Fruit fly (Drosophila melanogaster) whole organism, embryonic: ENCODE data around the gene CG14082.
A peak's percentile ranks its signal among the peaks of the same experiment; 100 is the strongest.

ENCODE experiments used
- Asciz ChIP-seq: fragments of 200-800 bp; sonication (Bioruptor generic); optimal IDR thresholded peaks from 2 replicates; lab custom pipeline; 2017; ENCODE audit warnings: missing biosample characterization, mild to moderate bottlenecking, missing genetic modification characterization, missing genetic modification reagents
- Awh ChIP-seq: fragments of 200-800 bp; sonication (Bioruptor generic); IDR thresholded peaks from 2 replicates; pipeline ENCODE4, ENCODE4 v1.3.6; 2022; ENCODE audit warnings: missing biosample characterization, missing genetic modification characterization
- Bdp1 ChIP-seq: fragments of 200-800 bp; sonication (Bioruptor generic); optimal IDR thresholded peaks from 3 replicates; lab custom pipeline; 2016; ENCODE audit warnings: missing biosample characterization, missing genetic modification characterization
- Blimp-1 ChIP-seq: fragments of 200-800 bp; sonication (Bioruptor generic); optimal IDR thresholded peaks from 3 replicates; lab custom pipeline; 2018; ENCODE audit warnings: missing biosample characterization, missing genetic modification characterization, mild to moderate bottlenecking, moderate library complexity, missing genetic modification reagents
- CG10979 ChIP-seq: fragments of 200-800 bp; sonication (Bioruptor generic); optimal IDR thresholded peaks from 2 replicates; lab custom pipeline; 2018; ENCODE audit warnings: missing biosample characterization, mild to moderate bottlenecking, missing genetic modification characterization, moderate library complexity
- CG14441 ChIP-seq: fragments of 200-800 bp; sonication (Bioruptor generic); IDR thresholded peaks from 2 replicates; pipeline ENCODE4 v1.3.6; 2022; ENCODE audit warnings: missing biosample characterization, missing genetic modification characterization
- CG14710 ChIP-seq: fragments of 200-800 bp; sonication (Bioruptor generic); optimal IDR thresholded peaks from 3 replicates; lab custom pipeline; 2019; ENCODE audit warnings: missing biosample characterization, mild to moderate bottlenecking, missing genetic modification characterization, moderate library complexity
- CG15601 ChIP-seq: fragments of 200-800 bp; sonication (Bioruptor generic); optimal IDR thresholded peaks from 3 replicates; lab custom pipeline; 2019; ENCODE audit warnings: missing biosample characterization, mild to moderate bottlenecking, missing genetic modification characterization, moderate library complexity
- CG17385 ChIP-seq: fragments of 200-800 bp; sonication (Bioruptor generic); optimal IDR thresholded peaks from 3 replicates; lab custom pipeline; 2018; ENCODE audit warnings: missing biosample characterization, mild to moderate bottlenecking, missing genetic modification characterization
- CG17829 ChIP-seq: fragments of 200-800 bp; optimal IDR thresholded peaks from 2 replicates; lab custom pipeline; 2019; ENCODE audit warnings: missing biosample characterization, mild to moderate bottlenecking, missing genetic modification characterization, moderate library complexity
- CG18262 ChIP-seq: fragments of 200-800 bp; optimal IDR thresholded peaks from 3 replicates; lab custom pipeline; 2019; ENCODE audit warnings: missing biosample characterization, mild to moderate bottlenecking, missing genetic modification characterization, moderate library complexity
- CG2199 ChIP-seq: fragments of 200-800 bp; sonication (Bioruptor generic); IDR thresholded peaks from 3 replicates; pipeline ENCODE4 v1.3.6; 2022; ENCODE audit warnings: missing biosample characterization, missing genetic modification characterization
- CG2678 ChIP-seq: fragments of 200-800 bp; sonication (Bioruptor generic); optimal IDR thresholded peaks from 3 replicates; lab custom pipeline; 2019; ENCODE audit warnings: missing biosample characterization, mild to moderate bottlenecking, missing genetic modification characterization, moderate library complexity
- CG2712 ChIP-seq: fragments of 200-800 bp; optimal IDR thresholded peaks from 3 replicates; lab custom pipeline; 2019; ENCODE audit warnings: missing biosample characterization, mild to moderate bottlenecking, missing genetic modification characterization, moderate library complexity
- CG33557 ChIP-seq: fragments of 200-800 bp; sonication (Bioruptor generic); optimal IDR thresholded peaks from 2 replicates; lab custom pipeline; 2019; ENCODE audit warnings: missing biosample characterization, mild to moderate bottlenecking, missing genetic modification characterization, moderate library complexity
- CG4424 ChIP-seq: fragments of 200-800 bp; sonication (Bioruptor generic); optimal IDR thresholded peaks from 3 replicates; lab custom pipeline; 2016; ENCODE audit warnings: missing biosample characterization, missing genetic modification characterization
- CG5953 ChIP-seq: fragments of 200-800 bp; sonication (Bioruptor generic); IDR thresholded peaks from 2 replicates; pipeline ENCODE4 v1.3.6; 2022; ENCODE audit warnings: missing biosample characterization, missing genetic modification characterization
- CG6765 ChIP-seq: fragments of 200-800 bp; sonication (Bioruptor generic); optimal IDR thresholded peaks from 3 replicates; lab custom pipeline; 2017; ENCODE audit warnings: missing biosample characterization, mild to moderate bottlenecking, missing genetic modification characterization
- CG8388 ChIP-seq: fragments of 200-800 bp; sonication (Bioruptor generic); optimal IDR thresholded peaks from 2 replicates; lab custom pipeline; 2019; ENCODE audit warnings: missing biosample characterization, mild to moderate bottlenecking, missing genetic modification characterization, moderate library complexity
- CoRest ChIP-seq: fragments of 200-800 bp; sonication (Bioruptor generic); optimal IDR thresholded peaks from 3 replicates; lab custom pipeline; 2018; ENCODE audit warnings: missing biosample characterization, mild to moderate bottlenecking, missing genetic modification characterization, moderate library complexity
- D19A ChIP-seq: fragments of 200-800 bp; optimal IDR thresholded peaks from 3 replicates; lab custom pipeline; 2019; ENCODE audit warnings: missing biosample characterization, mild to moderate bottlenecking, missing genetic modification characterization, moderate library complexity
- E2f2 ChIP-seq: fragments of 200-800 bp; sonication (Bioruptor generic); IDR thresholded peaks from 2 replicates; pipeline ENCODE4 v1.3.6; 2022; ENCODE audit warnings: missing biosample characterization, missing genetic modification characterization
- Hmr ChIP-seq: fragments of 200-800 bp; sonication (Bioruptor generic); optimal IDR thresholded peaks from 3 replicates; lab custom pipeline; 2017; ENCODE audit warnings: mild to moderate bottlenecking, missing biosample characterization, missing genetic modification reagents, missing genetic modification characterization
- Hr3 ChIP-seq: fragments of 200-800 bp; sonication (Bioruptor generic); optimal IDR thresholded peaks from 3 replicates; lab custom pipeline; 2016; ENCODE audit warnings: missing biosample characterization, missing genetic modification characterization
- Nf-YB ChIP-seq: fragments of 200-800 bp; sonication (Bioruptor generic); optimal IDR thresholded peaks from 3 replicates; lab custom pipeline; 2019; ENCODE audit warnings: missing biosample characterization, mild to moderate bottlenecking, missing genetic modification characterization, moderate library complexity
- Oli ChIP-seq: fragments of 200-800 bp; sonication (Bioruptor generic); optimal IDR thresholded peaks from 2 replicates; lab custom pipeline; 2018; ENCODE audit warnings: missing biosample characterization, mild to moderate bottlenecking, missing genetic modification characterization, moderate library complexity
- Sox100B ChIP-seq: fragments of 200-800 bp; sonication (Bioruptor generic); optimal IDR thresholded peaks from 3 replicates; lab custom pipeline; 2018; ENCODE audit warnings: missing biosample characterization, mild to moderate bottlenecking, missing genetic modification characterization
- Ssrp ChIP-seq: fragments of 200-800 bp; sonication (Bioruptor generic); optimal IDR thresholded peaks from 2 replicates; lab custom pipeline; 2018; ENCODE audit warnings: missing biosample characterization, mild to moderate bottlenecking, missing genetic modification characterization, moderate library complexity
- bsh ChIP-seq, 2 experiments: fragments of 200-800 bp; sonication (Bioruptor generic); optimal IDR thresholded peaks; 2 replicates each; lab custom pipeline; 2017 to 2018; ENCODE audit warnings: mild to moderate bottlenecking in 2 of 2, missing biosample characterization in 2 of 2, missing genetic modification characterization in 2 of 2, moderate library complexity in 1 of 2
- btn ChIP-seq: fragments of 200-800 bp; sonication (Bioruptor generic); optimal IDR thresholded peaks from 2 replicates; lab custom pipeline; 2016; ENCODE audit warnings: missing biosample characterization, missing genetic modification characterization
- croc ChIP-seq: fragments of 200-800 bp; sonication (Bioruptor generic); conservative IDR thresholded peaks from 3 replicates; pipeline ENCODE4 v1.3.6; 2022; ENCODE audit warnings: missing biosample characterization, missing genetic modification characterization
- crol ChIP-seq: fragments of 200-800 bp; sonication (Bioruptor generic); IDR thresholded peaks from 2 replicates; pipeline ENCODE4 v1.3.6; 2022; ENCODE audit warnings: missing biosample characterization, missing genetic modification characterization
- dpn ChIP-seq, 2 experiments: fragments of 200-800 bp; sonication (Bioruptor generic); optimal IDR thresholded peaks; 3 replicates each; lab custom pipeline; 2016; ENCODE audit warnings: missing biosample characterization in 2 of 2, missing genetic modification characterization in 2 of 2
- dysf ChIP-seq: fragments of 200-800 bp; sonication (Bioruptor generic); IDR thresholded peaks from 3 replicates; pipeline ENCODE4 v1.3.6; 2022; ENCODE audit warnings: missing biosample characterization, missing genetic modification characterization
- grau ChIP-seq: fragments of 200-800 bp; optimal IDR thresholded peaks from 3 replicates; lab custom pipeline; 2019; ENCODE audit warnings: missing biosample characterization, mild to moderate bottlenecking, missing genetic modification characterization, moderate library complexity
- gsb-n ChIP-seq: fragments of 200-800 bp; sonication (Bioruptor generic); optimal IDR thresholded peaks from 3 replicates; lab custom pipeline; 2018; ENCODE audit warnings: missing biosample characterization, mild to moderate bottlenecking, missing genetic modification characterization
- jigr1 ChIP-seq: fragments of 200-800 bp; sonication (Bioruptor generic); IDR thresholded peaks from 3 replicates; pipeline ENCODE4 v1.3.6; 2022; ENCODE audit warnings: missing biosample characterization, missing genetic modification characterization
- lola ChIP-seq, 3 experiments: fragments of >200 bp in 2 of 3; fragments of 200-800 bp in 1 of 3; sonication (Bioruptor generic) in 1 of 3; optimal IDR thresholded peaks; 2 replicates each; lab custom pipeline; 2017 to 2019; ENCODE audit warnings: missing biosample characterization in 3 of 3, missing genetic modification characterization in 3 of 3, mild to moderate bottlenecking in 1 of 3, moderate library complexity in 1 of 3
- nau ChIP-seq: fragments of 200-800 bp; sonication (Bioruptor generic); optimal IDR thresholded peaks from 3 replicates; lab custom pipeline; 2017; ENCODE audit warnings: missing biosample characterization, mild to moderate bottlenecking, missing genetic modification characterization, missing genetic modification reagents
- pan ChIP-seq, 4 experiments: fragments of >200 bp in 3 of 4; fragments of 200-800 bp in 1 of 4; sonication (Bioruptor generic) in 1 of 4; optimal IDR thresholded peaks in 3 of 4; IDR thresholded peaks in 1 of 4; 2 replicates each; pipeline versions ENCODE4 v1.3.6 to Lab custom; 2017 to 2022; ENCODE audit warnings: missing biosample characterization in 2 of 4, missing genetic modification characterization in 2 of 4, mixed read lengths in 1 of 4
- phol ChIP-seq: fragments of 200-800 bp; sonication (Bioruptor generic); optimal IDR thresholded peaks from 3 replicates; lab custom pipeline; 2018; ENCODE audit warnings: missing biosample characterization, mild to moderate bottlenecking, missing genetic modification characterization, moderate library complexity
- rib ChIP-seq: fragments of 200-800 bp; sonication (Bioruptor generic); IDR thresholded peaks from 2 replicates; pipeline ENCODE4 v1.3.6; 2022; ENCODE audit warnings: missing biosample characterization, missing genetic modification characterization
- salm ChIP-seq: fragments of 200-800 bp; sonication (Bioruptor generic); optimal IDR thresholded peaks from 2 replicates; lab custom pipeline; 2018; ENCODE audit warnings: missing biosample characterization, mild to moderate bottlenecking, missing genetic modification characterization
- sc ChIP-seq, 3 experiments: fragments of >200 bp in 2 of 3; fragments of 200-800 bp in 1 of 3; sonication (Bioruptor generic) in 1 of 3; optimal IDR thresholded peaks; 2 replicates in 2 of 3; 3 replicates in 1 of 3; lab custom pipeline; 2017; ENCODE audit warnings: mild to moderate bottlenecking in 1 of 3, missing biosample characterization in 1 of 3, missing genetic modification characterization in 1 of 3, missing genetic modification reagents in 1 of 3
- sens ChIP-seq: fragments of 200-800 bp; sonication (Bioruptor generic); peaks from one replicate; lab custom pipeline; 2016; ENCODE audit warnings: missing biosample characterization, missing genetic modification characterization
- sr ChIP-seq: fragments of 200-800 bp; sonication (Bioruptor generic); IDR thresholded peaks from 3 replicates; pipeline ENCODE4 v1.3.6; 2022; ENCODE audit warnings: missing biosample characterization, missing genetic modification characterization
- twi ChIP-seq: fragments of 200-800 bp; optimal IDR thresholded peaks from 2 replicates; lab custom pipeline; 2019; ENCODE audit warnings: missing biosample characterization, mild to moderate bottlenecking, missing genetic modification characterization, moderate library complexity
- unpg ChIP-seq: fragments of 200-800 bp; sonication (Bioruptor generic); optimal IDR thresholded peaks from 3 replicates; lab custom pipeline; 2018; ENCODE audit warnings: missing biosample characterization, mild to moderate bottlenecking, missing genetic modification characterization, moderate library complexity

The CG14082 gene

DNA sequence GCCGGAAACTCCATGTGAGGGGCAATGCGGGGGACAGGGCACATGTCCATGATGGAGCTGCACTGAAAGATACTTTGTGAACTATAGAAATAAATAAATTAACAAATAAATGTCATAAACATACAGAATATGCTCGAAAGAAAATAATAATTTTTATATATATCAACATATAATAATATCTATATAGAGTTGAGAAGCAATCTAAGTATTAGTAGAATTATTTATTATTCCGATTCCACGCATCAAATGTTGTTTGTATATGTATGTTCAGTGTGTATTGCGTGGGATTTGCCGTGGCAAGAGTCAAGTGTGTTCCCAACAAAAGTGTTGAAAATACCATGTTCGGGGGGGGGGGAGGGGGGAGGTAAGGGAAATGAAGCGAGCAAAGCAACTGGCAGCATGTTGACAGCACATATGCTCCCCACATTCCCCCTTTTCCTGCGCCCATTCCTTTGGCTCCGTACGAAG, 81.9 kb downstream of the CG14082 start (continued):
- TF ChIP-seq CoRest (tag; lab: Kevin White, UChicago) (peak; percentile 24), unpg (peak; percentile 39), btn (no peak), rib (GFP tag; lab: Robert Waterston, UW) (no peak), Ssrp (peak; percentile 25), CG2712 (tag; lab: Kevin White, UChicago) (peak; percentile 77), CG17385 (GFP tag; lab: Kevin White, UChicago) (peak; percentile 4), CG15601 (tag; lab: Kevin White, UChicago) (peak; percentile 33), salm (tag; lab: Kevin White, UChicago) (peak; percentile 5), Asciz (GFP tag; lab: Kevin White, UChicago) (peak; percentile 45), CG5953 (GFP tag; lab: Robert Waterston, UW) (no peak), gsb-n (peak; percentile 50), croc (GFP tag; lab: Robert Waterston, UW) (peak; percentile 15; the same call in 1 of the 3 replicates), crol (GFP tag; lab: Robert Waterston, UW) (peak; percentile 95), E2f2 (GFP tag; lab: Robert Waterston, UW) (peak; percentile 12; the same call in 1 of the 2 replicates), dysf (GFP tag; lab: Robert Waterston, UW) (0 out of 3 replicates have a peak, but pooled peaks have one; percentile 8), Oli (tag; lab: Kevin White, UChicago) (peak; percentile 32), grau (tag; lab: Kevin White, UChicago) (peak; percentile 42), CG10979 (peak; percentile 46), Hmr (no peak), CG14710 (tag; lab: Kevin White, UChicago) (peak; percentile 17), Sox100B (peak; percentile 22), pan (optimal IDR thresholded peaks at IDR 0.05; lab: Kevin White, UChicago) (no peak), pan (GFP tag; optimal IDR thresholded peaks at IDR 0.05 in 1 of 2, IDR thresholded peaks at IDR 0.05 in 1 of 2) (peak in 1 of 2 experiments; percentile 15), Hr3 (GFP tag; lab: Kevin White, UChicago) (peak; percentile 3), nau (GFP tag; lab: Kevin White, UChicago) (peak; percentile 19), CG8388 (GFP tag; lab: Kevin White, UChicago) (peak; percentile 42), lola (GFP tag; optimal IDR thresholded peaks at IDR 0.05; lab: Kevin White, UChicago) (peak in 1 of 3 experiments; percentile 61), Bdp1 (GFP tag; lab: Kevin White, UChicago) (no peak), CG17829 (tag; lab: Kevin White, UChicago) (peak; percentile 66), sc (optimal IDR thresholded peaks at IDR 0.05; lab: Kevin White, UChicago) (no peak), sc (GFP tag; optimal IDR thresholded peaks at IDR 0.05; lab: Kevin White, UChicago) (peak; percentile 1), twi (peak; percentile 64), CG14441 (no peak), CG2678 (tag; lab: Kevin White, UChicago) (peak; percentile 45), Blimp-1 (GFP tag; lab: Kevin White, UChicago) (peak; percentile 52), CG2199 (0 out of 3 replicates have a peak, but pooled peaks have one; percentile 28), CG33557 (peak; percentile 22), phol (tag; lab: Kevin White, UChicago) (peak; percentile 21), CG4424 (GFP tag; lab: Kevin White, UChicago) (peak; percentile 11), D19A (peak; percentile 63), Nf-YB (GFP tag; lab: Kevin White, UChicago) (peak; percentile 1), sens (GFP tag; lab: Kevin White, UChicago) (peak; percentile 69), CG6765 (no peak), dpn (GFP tag; optimal IDR thresholded peaks at IDR 0.05; lab: Kevin White, UChicago) (peak in 1 of 2 experiments; percentile 1), Awh (GFP tag; lab: Robert Waterston, UW) (no peak), jigr1 (GFP tag; lab: Robert Waterston, UW) (no peak), bsh (GFP tag; optimal IDR thresholded peaks at IDR 0.05; lab: Kevin White, UChicago) (peak in 1 of 2 experiments; percentile 70), sr (GFP tag; lab: Robert Waterston, UW) (peak; percentile 71; the same call in 1 of the 3 replicates), CG18262 (tag; lab: Kevin White, UChicago) (peak; percentile 77)
